Worm (Caenorhabditis elegans) whole organism, L2 larva: ENCODE measurements around the gene C15F1.1.
"Not testable (repeated sequence)": the region's sequence is repeated elsewhere in the genome, so short reads cannot be mapped to it uniquely, and the experiment has no call there.

Experiments used
- C34F6.9 ChIP-seq: fragments of 150-350 bp; optimal IDR thresholded peaks from 2 replicates; lab custom pipeline; 2014; ENCODE audit warnings: missing biosample characterization, missing genetic modification characterization
- ZK546.5 ChIP-seq: sonication (generic microtip); optimal IDR thresholded peaks from 2 replicates; lab custom pipeline; 2017; ENCODE audit warnings: missing biosample characterization, missing genetic modification characterization
- alr-1 ChIP-seq: fragments of 150-350 bp; optimal IDR thresholded peaks from 2 replicates; lab custom pipeline; 2014; ENCODE audit warnings: missing biosample characterization, missing genetic modification characterization
- aly-2 ChIP-seq: fragments of 150-350 bp; optimal IDR thresholded peaks from 2 replicates; lab custom pipeline; 2014; ENCODE audit warnings: missing biosample characterization, missing genetic modification characterization
- ama-1 ChIP-seq: fragments of 150-350 bp; optimal IDR thresholded peaks from 2 replicates; lab custom pipeline; 2018; ENCODE audit warnings: inconsistent platforms
- ceh-16 ChIP-seq: fragments of 150-350 bp; optimal IDR thresholded peaks from 2 replicates; lab custom pipeline; 2014; ENCODE audit warnings: missing biosample characterization, missing genetic modification characterization
- crh-2 ChIP-seq: sonication (generic microtip); optimal IDR thresholded peaks from 2 replicates; lab custom pipeline; 2017; ENCODE audit warnings: missing biosample characterization, missing genetic modification characterization
- elt-3 ChIP-seq: sonication (generic microtip); optimal IDR thresholded peaks from 2 replicates; lab custom pipeline; 2017; ENCODE audit warnings: missing biosample characterization, missing genetic modification characterization
- fos-1 ChIP-seq: fragments of 150-350 bp; optimal IDR thresholded peaks from 2 replicates; lab custom pipeline; 2014; ENCODE audit warnings: missing biosample characterization, missing genetic modification characterization
- gmeb-1 ChIP-seq: fragments of 150-350 bp; optimal IDR thresholded peaks from 2 replicates; lab custom pipeline; 2014; ENCODE audit warnings: missing biosample characterization, missing genetic modification characterization
- lin-13 ChIP-seq: fragments of 150-350 bp; optimal IDR thresholded peaks from 2 replicates; lab custom pipeline; 2014; ENCODE audit warnings: missing biosample characterization, missing genetic modification reagents, missing genetic modification characterization
- lsy-2 ChIP-seq, 2 experiments: fragments of 150-350 bp in 1 of 2; sonication (generic microtip) in 1 of 2; optimal IDR thresholded peaks; 2 replicates each; lab custom pipeline; 2014 to 2017; ENCODE audit warnings: missing biosample characterization in 2 of 2, missing genetic modification characterization in 2 of 2
- mbf-1 ChIP-seq: sonication (generic microtip); optimal IDR thresholded peaks from 2 replicates; lab custom pipeline; 2017; ENCODE audit warnings: missing biosample characterization, missing genetic modification characterization
- nhr-10 ChIP-seq: sonication (generic microtip); optimal IDR thresholded peaks from 2 replicates; lab custom pipeline; 2017; ENCODE audit warnings: missing biosample characterization, missing genetic modification characterization
- nhr-11 ChIP-seq: fragments of 150-350 bp; optimal IDR thresholded peaks from 2 replicates; lab custom pipeline; 2014; ENCODE audit warnings: missing biosample characterization, missing genetic modification characterization
- nhr-129 ChIP-seq: fragments of 150-350 bp; optimal IDR thresholded peaks from 2 replicates; lab custom pipeline; 2014; ENCODE audit warnings: missing biosample characterization, missing genetic modification characterization
- nhr-237 ChIP-seq: fragments of 150-350 bp; optimal IDR thresholded peaks from 2 replicates; lab custom pipeline; 2014; ENCODE audit warnings: missing biosample characterization, missing genetic modification characterization
- nhr-25 ChIP-seq: fragments of 150-350 bp; sonication (generic microtip); optimal IDR thresholded peaks from 3 replicates; lab custom pipeline; 2014; ENCODE audit warnings: missing biosample characterization, missing genetic modification characterization
- nhr-6 ChIP-seq: fragments of 150-350 bp; optimal IDR thresholded peaks from 2 replicates; lab custom pipeline; 2014; ENCODE audit warnings: missing biosample characterization, missing genetic modification characterization
- nhr-77 ChIP-seq: fragments of 150-350 bp; optimal IDR thresholded peaks from 2 replicates; lab custom pipeline; 2014; ENCODE audit warnings: missing biosample characterization, missing genetic modification characterization
- sem-4 ChIP-seq: fragments of 150-350 bp; optimal IDR thresholded peaks from 2 replicates; lab custom pipeline; 2014; ENCODE audit warnings: missing biosample characterization, missing genetic modification reagents, missing genetic modification characterization
- skn-1 ChIP-seq: sonication (generic microtip); optimal IDR thresholded peaks from 2 replicates; lab custom pipeline; 2017; ENCODE audit warnings: missing biosample characterization, missing genetic modification characterization
- sma-3 ChIP-seq: sonication (generic microtip); optimal IDR thresholded peaks from 2 replicates; lab custom pipeline; 2016; ENCODE audit warnings: missing genetic modification reagents, missing genetic modification characterization, missing compliant biosample characterization
- sma-9 ChIP-seq, 2 experiments: fragments of 150-350 bp in 1 of 2; sonication (generic microtip) in 1 of 2; optimal IDR thresholded peaks; 2 replicates each; lab custom pipeline; 2014 to 2016; ENCODE audit warnings: missing genetic modification characterization in 2 of 2, mild to moderate bottlenecking in 1 of 2, missing biosample characterization in 1 of 2, missing compliant biosample characterization in 1 of 2, missing genetic modification reagents in 1 of 2, moderate library complexity in 1 of 2
- snpc-4 ChIP-seq: fragments of 150-350 bp; optimal IDR thresholded peaks from 2 replicates; lab custom pipeline; 2014; ENCODE audit warnings: missing biosample characterization, missing genetic modification characterization
- unc-55 ChIP-seq: fragments of 150-350 bp; sonication (generic microtip); optimal IDR thresholded peaks from 3 replicates; lab custom pipeline; 2014; ENCODE audit warnings: missing biosample characterization, missing genetic modification reagents, missing genetic modification characterization
- unc-62 ChIP-seq: fragments of 150-350 bp; optimal IDR thresholded peaks from 2 replicates; lab custom pipeline; 2014; ENCODE audit warnings: missing biosample characterization, missing genetic modification reagents, missing genetic modification characterization
- zag-1 ChIP-seq: fragments of 150-350 bp; optimal IDR thresholded peaks from 2 replicates; lab custom pipeline; 2014; ENCODE audit warnings: missing biosample characterization, missing genetic modification characterization
- ztf-11 ChIP-seq: sonication (generic microtip); optimal IDR thresholded peaks from 2 replicates; lab custom pipeline; 2017; ENCODE audit warnings: missing biosample characterization, missing genetic modification characterization
- ztf-4 ChIP-seq: fragments of 150-350 bp; optimal IDR thresholded peaks from 2 replicates; lab custom pipeline; 2014; ENCODE audit warnings: missing biosample characterization, missing genetic modification characterization

The C15F1.1 gene

ce11 chrII:6970515-6970914 lies 19.2 kb upstream of the C15F1.1 start, which contains the start of gene C15F1.5:
Gene C15F1.5, minus strand, starts transcription at chrII:6970615.
- TF ChIP-seq C34F6.9 (tag; lab: Kevin White, UChicago) (no peak), sma-3 (GFP tag; lab: Kevin White, UChicago) (no peak), unc-62 (GFP tag; lab: Kevin White, UChicago) (no peak), lsy-2 (tag; optimal IDR thresholded peaks at IDR 0.05; lab: Kevin White, UChicago) (no peak), ztf-11 (tag; lab: Kevin White, UChicago) (no peak), nhr-77 (tag; lab: Kevin White, UChicago) (no peak), nhr-6 (tag; lab: Kevin White, UChicago) (no peak), gmeb-1 (tag; lab: Kevin White, UChicago) (no peak), ama-1 (lab: Kevin White, UChicago) (no peak), sem-4 (tag; lab: Kevin White, UChicago) (no peak), zag-1 (no peak), skn-1 (tag; lab: Kevin White, UChicago) (no peak), alr-1 (tag; lab: Kevin White, UChicago) (no peak), snpc-4 (tag; lab: Kevin White, UChicago) (no peak)
- TF ChIP-seq, all 48 proteins: peak for 0

- TF ChIP-seq nhr-77 (tag; lab: Kevin White, UChicago) (no peak), mbf-1 (no peak), sma-3 (GFP tag; lab: Kevin White, UChicago) (no peak), fos-1 (tag; lab: Kevin White, UChicago) (no peak), elt-3 (tag; lab: Kevin White, UChicago) (no peak), ceh-16 (tag; lab: Kevin White, UChicago) (no peak), skn-1 (tag; lab: Kevin White, UChicago) (no peak), lin-13 (GFP tag; lab: Kevin White, UChicago) (peak; percentile 7), zag-1 (no peak)
These were observed 17.4 kb upstream of the C15F1.1 start, which contains the start of gene art-1 for ce11 chrII:6972185-6972737. Gene art-1, minus strand, starts transcription at chrII:6972235.

DNA sequence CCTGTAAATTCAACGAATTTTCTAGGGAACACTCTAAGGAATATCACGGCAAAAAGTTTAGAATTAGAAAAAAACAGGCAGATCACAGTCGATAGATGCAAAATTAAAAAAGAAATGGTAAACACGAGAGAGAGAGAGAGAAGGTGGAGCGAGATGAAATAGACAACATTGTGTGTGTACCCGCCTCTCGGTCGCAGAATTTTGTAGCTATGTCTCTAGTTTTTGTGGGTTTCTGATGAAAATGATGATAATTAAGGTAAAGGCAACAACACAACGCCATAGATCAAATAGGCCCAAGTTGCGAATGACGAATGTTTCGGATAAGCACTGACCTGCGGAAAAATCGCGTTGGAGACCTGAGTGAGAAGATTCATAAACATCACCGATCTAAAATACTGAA lies 16.2 kb upstream of the C15F1.1 start, which contains the start of gene sod-1:
Gene sod-1, minus strand, starts transcription at position 387 of the 400 bp plus-strand sequence.
- TF ChIP-seq sma-3 (GFP tag; lab: Kevin White, UChicago) (no peak), nhr-129 (peak; percentile 4)

DNA sequence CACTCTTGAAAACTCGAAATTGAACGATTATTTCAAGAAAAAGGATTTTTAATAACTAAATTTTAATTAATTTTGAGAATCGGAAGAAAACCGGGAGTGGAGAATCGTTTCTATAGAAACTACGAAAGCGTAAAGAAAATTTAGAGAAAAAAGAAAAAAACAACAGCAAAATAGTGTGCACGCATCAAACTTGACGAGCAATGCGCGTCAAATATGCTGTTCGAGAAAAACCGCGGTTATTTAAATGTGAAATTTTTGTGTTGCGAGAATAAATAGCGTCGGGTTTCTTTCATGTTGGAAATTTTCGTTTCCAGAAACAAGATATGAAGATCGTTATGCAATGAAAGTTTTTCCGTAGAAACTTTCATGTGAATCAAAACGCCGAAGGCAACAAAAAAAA lies 15.7 kb upstream of the C15F1.1 start:
- TF ChIP-seq nhr-11 (tag; lab: Kevin White, UChicago) (no peak), gmeb-1 (tag; lab: Kevin White, UChicago) (peak; percentile 92), aly-2 (tag; lab: Kevin White, UChicago) (no peak), lsy-2 (tag; optimal IDR thresholded peaks at IDR 0.05; lab: Kevin White, UChicago) (peak; percentile 27 to 82), unc-55 (GFP tag; lab: Kevin White, UChicago) (peak; percentile 83), ceh-16 (tag; lab: Kevin White, UChicago) (no peak), nhr-10 (no peak), sem-4 (tag; lab: Kevin White, UChicago) (no peak), sma-9 (GFP tag; optimal IDR thresholded peaks at IDR 0.05; lab: Kevin White, UChicago) (peak; percentile 44), sma-9 (tag; optimal IDR thresholded peaks at IDR 0.05; lab: Kevin White, UChicago) (no peak), C34F6.9 (tag; lab: Kevin White, UChicago) (peak; percentile 75), ztf-4 (no peak), sma-3 (GFP tag; lab: Kevin White, UChicago) (peak; percentile 13), nhr-25 (tag; lab: Kevin White, UChicago) (peak; percentile 24), lin-13 (GFP tag; lab: Kevin White, UChicago) (peak; percentile 43), snpc-4 (tag; lab: Kevin White, UChicago) (peak; percentile 40), nhr-129 (peak; percentile 38), crh-2 (peak; percentile 43)

ce11 chrII:6975725-6976124 lies 14.0 kb upstream of the C15F1.1 start:
- TF ChIP-seq nhr-237 (tag; lab: Kevin White, UChicago): no peak
- peak in 1 of 2 experiments; percentile 72 for TF ChIP-seq lsy-2 (tag; optimal IDR thresholded peaks at IDR 0.05; lab: Kevin White, UChicago)

ce11 chrII:6977732-6978131 lies 11.9 kb upstream of the C15F1.1 start, which contains the start of gene C15F1.8:
Gene C15F1.8, minus strand, starts transcription at chrII:6977832.
- TF ChIP-seq snpc-4, nhr-6, ZK546.5 (tag; lab: Kevin White, UChicago): not testable (repeated sequence)
